Worm (Caenorhabditis elegans): Measurements from ENCODE around the gene tre-5.

tre-5 gene

ce11 chrII:69354-69753, 14.2 kb upstream of the tre-5 start, which contains the start of gene egl-26:
Gene egl-26, plus strand, starts transcription at chrII:69654.
- TF ChIP-seq W03F9.2 (tag; optimal IDR thresholded peaks at IDR 0.05) (no peak), dao-5 (tag; optimal IDR thresholded peaks at IDR 0.05) (no peak)

DNA sequence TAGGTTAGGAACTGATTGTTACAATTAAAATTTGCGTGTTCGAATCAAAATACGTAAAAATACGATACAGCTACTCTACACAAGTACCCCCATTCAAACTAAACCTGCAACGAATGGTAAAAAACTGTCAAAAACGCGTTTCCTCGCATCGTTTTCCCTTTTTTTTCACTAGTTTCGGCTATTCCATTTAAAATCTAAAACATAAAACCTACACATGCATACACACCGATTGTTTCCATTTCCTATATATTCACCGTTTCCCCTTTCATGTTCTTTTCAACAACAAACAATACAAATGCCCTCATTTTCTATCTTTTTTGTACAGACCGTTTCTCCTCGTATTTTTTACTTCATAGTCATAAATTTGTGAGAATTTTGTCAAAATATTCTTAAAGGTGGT, 13.7 kb upstream of the tre-5 start:
- TF ChIP-seq dao-5 (tag; optimal IDR thresholded peaks at IDR 0.05) (no peak), him-1 (tag; optimal IDR thresholded peaks at IDR 0.05) (no peak), W03F9.2 (tag; optimal IDR thresholded peaks at IDR 0.05) (no peak)

DNA sequence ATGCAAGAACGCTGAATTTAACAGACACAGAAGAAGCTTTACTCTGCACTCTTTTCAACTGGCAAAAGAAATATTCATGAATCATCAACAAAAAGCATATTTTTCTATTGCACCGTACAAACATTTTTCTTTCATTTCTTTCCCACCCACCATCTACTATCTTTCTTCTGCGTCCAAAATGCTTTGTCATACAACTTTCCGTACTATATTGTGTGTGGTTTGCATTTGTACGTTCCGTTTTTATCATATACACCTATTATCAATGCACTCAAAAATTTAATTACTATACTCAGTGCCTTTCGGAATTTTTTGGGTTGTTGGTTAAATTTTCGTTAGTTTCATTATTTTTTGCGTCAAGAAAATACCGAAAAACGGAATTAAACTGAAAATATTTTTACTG, 12.6 kb upstream of the tre-5 start:
- TF ChIP-seq him-1 (tag; optimal IDR thresholded peaks at IDR 0.05) = no peak

- no peak for TF ChIP-seq W03F9.2 (tag; optimal IDR thresholded peaks at IDR 0.05)
- no peak for TF ChIP-seq him-1 (tag; optimal IDR thresholded peaks at IDR 0.05)
- no peak for TF ChIP-seq dao-5 (tag; optimal IDR thresholded peaks at IDR 0.05)
These were observed 11.2 kb upstream of the tre-5 start for ce11 chrII:66322-66721.

DNA sequence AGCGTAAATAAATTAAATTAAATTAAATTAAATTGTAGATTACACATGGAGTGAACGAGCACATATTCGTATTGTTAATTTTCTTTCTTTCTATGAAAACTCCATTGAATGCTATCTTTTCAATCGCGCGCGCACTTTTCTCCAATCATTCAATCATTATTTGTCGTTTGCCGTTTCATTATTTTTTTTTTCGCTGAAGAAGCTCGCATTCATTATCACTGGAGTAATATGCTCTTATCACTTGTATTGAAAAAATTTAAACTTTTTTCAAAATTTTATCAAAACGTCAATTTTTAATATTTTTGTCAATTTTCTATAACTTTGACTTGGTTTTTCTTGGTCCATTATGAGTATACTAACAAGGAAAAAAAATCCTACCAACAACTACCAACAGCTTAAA, 10.4 kb upstream of the tre-5 start:
- TF ChIP-seq dao-5 (tag; optimal IDR thresholded peaks at IDR 0.05) = no peak

- no peak for TF ChIP-seq dao-5 (tag; optimal IDR thresholded peaks at IDR 0.05)
- TF ChIP-seq W03F9.2 (tag; optimal IDR thresholded peaks at IDR 0.05) = no peak
- TF ChIP-seq him-1 (tag; optimal IDR thresholded peaks at IDR 0.05) = no peak
These were observed 5.9 kb upstream of the tre-5 start, which contains the start of gene C23H3.2 for ce11 chrII:61013-61412. Gene C23H3.2, plus strand, starts transcription at chrII:61313.

- TF ChIP-seq dao-5 (tag; optimal IDR thresholded peaks at IDR 0.05) = no peak
- TF ChIP-seq him-1 (tag; optimal IDR thresholded peaks at IDR 0.05) = no peak
- TF ChIP-seq W03F9.2 (tag; optimal IDR thresholded peaks at IDR 0.05) = no peak
These were observed 4.9 kb upstream of the tre-5 start for ce11 chrII:60049-60448.

DNA sequence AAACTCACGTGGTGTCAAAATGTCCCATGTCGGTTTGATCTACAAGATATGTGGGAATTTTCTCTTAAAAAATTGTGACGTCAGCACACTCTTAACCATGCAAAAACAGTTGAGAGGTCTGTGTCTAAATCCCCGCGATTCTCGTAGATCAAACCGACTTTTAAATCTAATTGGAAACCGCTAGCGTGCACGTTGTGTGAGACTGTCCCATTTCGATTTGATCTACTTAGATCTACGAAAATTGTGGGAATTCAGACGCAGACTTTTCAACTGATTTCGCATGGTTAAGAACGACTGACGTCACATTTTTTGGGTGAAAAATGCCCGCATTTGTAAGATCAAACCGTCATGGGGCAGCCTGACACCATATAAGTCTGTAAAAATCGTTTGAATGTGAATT, 2.8 kb upstream of the tre-5 start:
- TF ChIP-seq dao-5 (tag; optimal IDR thresholded peaks at IDR 0.05) (no peak), him-1 (tag; optimal IDR thresholded peaks at IDR 0.05) (no peak), W03F9.2 (tag; optimal IDR thresholded peaks at IDR 0.05) (no peak)

DNA sequence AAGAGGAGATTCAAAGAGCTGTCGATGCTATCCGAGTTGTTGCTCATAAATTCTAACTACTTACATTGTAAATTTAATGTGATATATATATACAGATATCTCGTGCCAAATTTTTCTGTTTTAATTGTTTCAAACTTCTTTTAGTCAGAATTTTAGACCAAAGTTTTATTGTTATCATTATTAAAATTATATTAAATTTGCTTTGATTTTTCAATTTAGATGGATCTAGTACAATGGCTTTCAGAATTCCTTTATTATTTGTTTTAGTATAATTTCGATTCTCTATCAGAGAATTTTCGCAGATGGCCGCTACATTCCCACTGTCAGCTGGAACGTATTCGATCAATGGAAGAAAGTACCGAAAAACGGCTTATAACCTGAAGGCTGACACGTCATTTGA, 2.3 kb upstream of the tre-5 start, which contains the start of gene ascc-1:
Gene ascc-1, plus strand, starts transcription at position 301 of the 400 bp plus-strand sequence.
- no peak for TF ChIP-seq W03F9.2 (tag; optimal IDR thresholded peaks at IDR 0.05)
- TF ChIP-seq him-1 (tag; optimal IDR thresholded peaks at IDR 0.05) = no peak
- TF ChIP-seq dao-5 (tag; optimal IDR thresholded peaks at IDR 0.05) = no peak

- no peak for TF ChIP-seq W03F9.2 (tag; optimal IDR thresholded peaks at IDR 0.05)
- no peak for TF ChIP-seq dao-5 (tag; optimal IDR thresholded peaks at IDR 0.05)
- TF ChIP-seq him-1 (tag; optimal IDR thresholded peaks at IDR 0.05) = no peak
These were observed 3.8 kb downstream of the tre-5 start, which contains the start of gene sptl-1 for ce11 chrII:51352-51751. Gene sptl-1, plus strand, starts transcription at chrII:51652.

ce11 chrII:50862-51261, 4.2 kb downstream of the tre-5 start:
- TF ChIP-seq him-1 (tag; optimal IDR thresholded peaks at IDR 0.05) (no peak), W03F9.2 (tag; optimal IDR thresholded peaks at IDR 0.05) (no peak), dao-5 (tag; optimal IDR thresholded peaks at IDR 0.05) (no peak)

DNA sequence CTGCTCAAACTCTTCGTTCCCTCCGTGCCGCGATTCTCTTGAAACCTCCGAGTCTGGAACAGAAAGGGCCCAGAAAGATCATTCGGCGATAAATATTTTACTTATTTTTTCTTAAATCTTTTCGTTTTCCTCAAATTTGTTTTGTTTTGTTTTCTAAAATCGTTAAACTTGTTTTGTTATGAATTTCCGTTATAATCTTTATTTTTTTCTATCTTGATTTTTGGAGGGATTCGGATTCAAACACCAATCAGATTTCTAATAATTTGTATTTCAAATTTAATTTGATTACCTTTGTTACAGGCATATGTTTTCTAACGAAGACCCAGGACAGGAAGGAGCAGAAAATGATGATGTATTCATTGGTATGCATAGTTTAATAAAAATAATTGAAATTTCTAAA, 7.8 kb downstream of the tre-5 start, which contains the start of gene C23H3.5:
Gene C23H3.5, plus strand, starts transcription at position 301 of the 400 bp plus-strand sequence.
- no peak for TF ChIP-seq W03F9.2 (tag; optimal IDR thresholded peaks at IDR 0.05)
- no peak for TF ChIP-seq him-1 (tag; optimal IDR thresholded peaks at IDR 0.05)
- TF ChIP-seq dao-5 (tag; optimal IDR thresholded peaks at IDR 0.05) = no peak

DNA sequence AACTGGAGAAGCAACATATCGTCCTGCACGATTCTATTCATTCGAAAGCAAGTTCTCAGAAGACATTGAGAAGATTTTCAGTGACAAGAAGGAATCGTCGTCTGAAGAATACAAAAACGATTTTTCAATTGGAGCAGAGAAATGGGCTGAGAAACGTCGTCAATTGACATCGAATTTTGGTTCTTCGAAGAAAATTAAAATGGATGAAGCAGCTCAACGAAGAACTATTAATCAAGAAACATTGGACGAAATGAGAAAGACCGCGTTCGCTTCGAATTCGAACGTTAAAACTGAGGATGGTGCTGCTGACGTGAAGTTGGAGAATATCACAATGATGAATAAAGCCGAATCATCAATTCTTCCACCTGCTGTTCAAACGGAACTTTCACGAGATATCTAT, 9.0 kb downstream of the tre-5 start, which contains the start of gene rpt-4:
Gene rpt-4, minus strand, starts transcription at position 101 of the 400 bp plus-strand sequence.
- TF ChIP-seq W03F9.2 (tag; optimal IDR thresholded peaks at IDR 0.05) = no peak
- TF ChIP-seq dao-5 (tag; optimal IDR thresholded peaks at IDR 0.05) = no peak
- TF ChIP-seq him-1 (tag; optimal IDR thresholded peaks at IDR 0.05) = no peak

DNA sequence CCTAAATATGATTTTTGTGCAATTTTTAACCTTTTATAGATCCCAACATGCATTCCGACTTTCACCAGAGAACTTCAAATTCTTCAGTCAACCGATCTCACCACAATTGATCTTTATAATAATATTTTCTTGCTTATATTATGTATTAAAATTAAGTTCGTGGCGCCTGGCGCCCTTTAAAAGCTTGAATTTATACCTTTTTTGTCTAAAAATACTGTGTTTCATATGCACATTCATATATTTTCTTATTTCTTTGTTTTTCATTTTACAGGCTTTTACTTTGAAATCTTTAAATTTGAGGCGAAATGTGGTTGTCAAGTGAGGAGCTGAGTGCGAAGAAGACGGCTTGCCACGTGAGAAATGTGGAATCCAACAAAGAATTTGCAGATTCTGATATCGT, 10.4 kb downstream of the tre-5 start, which contains the start of gene rpoa-49:
Gene rpoa-49, plus strand, starts transcription at position 301 of the 400 bp plus-strand sequence.
- TF ChIP-seq him-1 (tag; optimal IDR thresholded peaks at IDR 0.05) = no peak
- no peak for TF ChIP-seq dao-5 (tag; optimal IDR thresholded peaks at IDR 0.05)
- no peak for TF ChIP-seq W03F9.2 (tag; optimal IDR thresholded peaks at IDR 0.05)

ce11 chrII:43640-44039, 11.5 kb downstream of the tre-5 start, which contains the start of gene nfyc-1:
Gene nfyc-1, plus strand, starts transcription at chrII:43907.
- TF ChIP-seq W03F9.2 (tag; optimal IDR thresholded peaks at IDR 0.05) (peak; percentile 79), dao-5 (tag; optimal IDR thresholded peaks at IDR 0.05) (no peak)

All from whole organism, L4/young adult.